Worm (Caenorhabditis elegans): ENCODE data around the gene iglr-1.

DNA sequence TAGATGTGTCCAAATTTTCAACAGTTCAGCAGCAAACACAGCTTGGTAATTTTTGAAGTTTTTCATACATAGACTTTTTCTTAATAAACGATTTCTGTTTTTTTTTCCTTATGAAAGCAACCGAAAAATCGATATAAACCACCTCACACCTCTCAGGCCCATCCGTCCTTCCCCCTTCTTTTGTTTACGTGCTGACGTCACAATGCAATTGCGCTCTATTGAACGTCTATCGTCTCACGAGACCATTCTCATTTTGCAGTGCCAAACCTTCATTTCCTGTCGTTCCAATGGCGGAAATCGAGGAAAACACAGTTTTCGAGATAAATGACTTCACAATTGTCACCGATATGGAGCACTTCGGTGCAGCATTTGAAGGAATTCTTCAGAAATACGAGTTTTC lies 7.9 kb downstream of the iglr-1 start, which contains the start of gene rbg-1:
- TF ChIP-seq W03F9.2 (tag; optimal IDR thresholded peaks at IDR 0.05) (peak; percentile 51), dao-5 (tag; optimal IDR thresholded peaks at IDR 0.05) (no peak)

Measured in whole organism, L4/young adult.